Fruit fly (Drosophila melanogaster): ENCODE measurements around the gene rho.

Gene rho

dm6 chr3L:1442906-1443305 lies 20.7 kb upstream of the rho start (continued):
- TF ChIP-seq Kr (GFP tag; optimal IDR thresholded peaks at IDR 0.05) (peak; percentile 79), crol (GFP tag; IDR thresholded peaks at IDR 0.05) (no peak), CG18262 (tag; optimal IDR thresholded peaks at IDR 0.05) (peak; percentile 96), al (GFP tag; IDR thresholded peaks at IDR 0.05) (no peak), dan (GFP tag; IDR thresholded peaks at IDR 0.05) (peak; percentile 84), CG3838 (GFP tag; optimal IDR thresholded peaks at IDR 0.05) (peak; percentile 64), CG5245 (GFP tag; optimal IDR thresholded peaks at IDR 0.05) (peak; percentile 75), CG14860 (GFP tag; IDR thresholded peaks at IDR 0.05; ENCODE audit: partially characterized antibody) (no peak), CG6272 (GFP tag; IDR thresholded peaks at IDR 0.05) (peak; percentile 84), CG13296 (GFP tag; optimal IDR thresholded peaks at IDR 0.05) (no peak), vnd (GFP tag; IDR thresholded peaks at IDR 0.05; ENCODE audit: partially characterized antibody) (no peak), CG32532 (GFP tag; IDR thresholded peaks at IDR 0.05) (peak; percentile 43), CG11723 (GFP tag; optimal IDR thresholded peaks at IDR 0.05) (peak; percentile 68), CG7928 (GFP tag; optimal IDR thresholded peaks at IDR 0.05) (no peak), nerfin-2 (GFP tag; IDR thresholded peaks at IDR 0.05; ENCODE audit: partially characterized antibody) (no peak), Awh (GFP tag; IDR thresholded peaks at IDR 0.05) (peak; percentile 87), her (GFP tag; optimal IDR thresholded peaks at IDR 0.05) (peak; percentile 3), CG1832 (GFP tag; optimal IDR thresholded peaks at IDR 0.05) (no peak), peb (GFP tag; IDR thresholded peaks at IDR 0.05) (peak; percentile 79), CG17612 (GFP tag; IDR thresholded peaks at IDR 0.05) (peak; percentile 34; the same call in 1 of the 2 replicates), fu2 (GFP tag; optimal IDR thresholded peaks at IDR 0.05) (no peak), CG6813 (GFP tag; optimal IDR thresholded peaks at IDR 0.05) (peak; percentile 60), cad (GFP tag; optimal IDR thresholded peaks at IDR 0.05) (no peak), CG8388 (GFP tag; optimal IDR thresholded peaks at IDR 0.05) (peak; percentile 86), Atf6 (GFP tag; IDR thresholded peaks at IDR 0.05) (no peak), danr (GFP tag; IDR thresholded peaks at IDR 0.05) (peak; percentile 70), CG11695 (GFP tag; IDR thresholded peaks at IDR 0.05) (peak; percentile 79; the same call in 2 of the 3 replicates), CG17359 (tag; optimal IDR thresholded peaks at IDR 0.05) (peak; percentile 82), HmgD (GFP tag; optimal IDR thresholded peaks at IDR 0.05) (no peak), dpn (GFP tag; optimal IDR thresholded peaks at IDR 0.05) (peak; percentile 64 to 81), CG16813 (GFP tag; IDR thresholded peaks at IDR 0.05; ENCODE audit: partially characterized antibody) (no peak), CG17328 (GFP tag; IDR thresholded peaks at IDR 0.05) (peak; percentile 95), Jarid2 (GFP tag; optimal IDR thresholded peaks at IDR 0.05) (no peak), Camta (GFP tag; optimal IDR thresholded peaks at IDR 0.05) (peak; percentile 87), nmo (GFP tag; optimal IDR thresholded peaks at IDR 0.05) (peak; percentile 95), bigmax (GFP tag; optimal IDR thresholded peaks at IDR 0.05) (no peak), HmgZ (tag; optimal IDR thresholded peaks at IDR 0.05) (peak; percentile 31), CG13424 (tag; optimal IDR thresholded peaks at IDR 0.05) (peak; percentile 89), CG1603 (tag; optimal IDR thresholded peaks at IDR 0.05) (peak; percentile 78), Usf (GFP tag; optimal IDR thresholded peaks at IDR 0.05) (peak; percentile 76), grau (tag; optimal IDR thresholded peaks at IDR 0.05) (peak; percentile 84), repo (GFP tag; optimal IDR thresholded peaks at IDR 0.05) (peak; percentile 50), insv (GFP tag; optimal IDR thresholded peaks at IDR 0.05) (no peak), Dp (GFP tag; optimal IDR thresholded peaks at IDR 0.05) (no peak), CG13287 (GFP tag; IDR thresholded peaks at IDR 0.05; ENCODE audit: partially characterized antibody) (no peak), CG8478 (optimal IDR thresholded peaks at IDR 0.05) (no peak), ttk (GFP tag; IDR thresholded peaks at IDR 0.05) (peak; percentile 76), sd (tag; optimal IDR thresholded peaks at IDR 0.05) (no peak), en (GFP tag; optimal IDR thresholded peaks at IDR 0.05) (peak; percentile 56), CG4360 (GFP tag; IDR thresholded peaks at IDR 0.05) (peak; percentile 80), maf-S (GFP tag; optimal IDR thresholded peaks at IDR 0.05) (no peak), CG10366 (GFP tag; IDR thresholded peaks at IDR 0.05) (peak; percentile 79)
